Worm (Caenorhabditis elegans) whole organism, young adult: ENCODE measurements around the gene mdf-1.

Source experiments
- F33H1.4 ChIP-seq: fragments of 200-800 bp; sonication (Bioruptor generic); IDR thresholded peaks from 2 replicates; pipeline ENCODE4 v1.3.6; 2022; ENCODE audit warnings: missing genetic modification reagents, missing genetic modification characterization, missing compliant biosample characterization
- ztf-18 ChIP-seq: sonication (generic microtip); optimal IDR thresholded peaks from 2 replicates; lab custom pipeline; 2016; ENCODE audit warnings: missing genotype, mild to moderate bottlenecking, missing genetic modification characterization, missing compliant biosample characterization

ce11 chrV:9531477-9531876, 12.5 kb downstream of the mdf-1 start, which contains the start of the genes C50F4.10 and pfk-1.2:
- TF ChIP-seq ztf-18 (tag; lab: Kevin White, UChicago) = no peak
- TF ChIP-seq F33H1.4 (GFP tag; lab: Robert Waterston, UW) = no peak
